Worm (Caenorhabditis elegans): Measurements from ENCODE around the gene mig-2.

mig-2 gene

DNA sequence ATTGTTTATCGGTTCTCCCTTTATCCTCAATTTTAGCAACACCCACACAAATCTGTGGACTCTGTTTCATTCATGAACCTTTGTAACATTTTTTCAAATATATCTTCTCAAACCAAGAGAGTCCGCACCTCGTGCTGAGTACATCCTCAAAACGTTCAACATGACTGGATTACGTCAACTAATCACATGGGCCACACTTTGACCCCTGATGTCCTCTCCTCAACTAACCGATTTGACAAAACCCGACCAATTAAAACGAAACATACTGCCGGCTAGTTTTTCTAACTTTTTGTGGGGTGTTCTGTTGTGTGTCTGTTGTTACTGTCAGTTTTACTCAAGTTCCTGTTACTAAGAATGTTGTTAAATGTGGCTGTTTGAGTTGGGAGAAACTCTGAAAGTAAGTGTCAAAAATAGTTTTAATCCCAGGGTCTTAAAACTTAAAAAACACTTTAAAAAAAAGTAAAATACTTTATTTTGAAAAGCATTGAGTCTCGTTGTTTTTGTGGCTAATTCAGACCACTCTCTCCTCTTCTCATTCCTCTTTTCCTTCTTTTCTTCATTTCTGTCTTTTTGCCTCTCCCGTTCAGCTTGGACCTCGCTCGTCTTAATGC, 7.2 kb downstream of the mig-2 start:
- TF ChIP-seq hlh-30 (tag; optimal IDR thresholded peaks at IDR 0.05; ENCODE audit: insufficient read depth): peak; percentile 61
- TF ChIP-seq mxl-2 (GFP tag; conservative IDR thresholded peaks at IDR 0.05): no peak
- TF ChIP-seq R02D3.7 (tag; optimal IDR thresholded peaks at IDR 0.05): no peak
- TF ChIP-seq ces-1 (GFP tag; optimal IDR thresholded peaks at IDR 0.05): no peak
- TF ChIP-seq jun-1 (tag; optimal IDR thresholded peaks at IDR 0.05): no peak
- TF ChIP-seq unc-130 (GFP tag; optimal IDR thresholded peaks at IDR 0.05): no peak
- TF ChIP-seq zip-2 (tag; optimal IDR thresholded peaks at IDR 0.05): no peak
- TF ChIP-seq fos-1 (tag; optimal IDR thresholded peaks at IDR 0.05): no peak
- TF ChIP-seq Y105C5A.15 (GFP tag; IDR thresholded peaks at IDR 0.05): no peak
- no peak for TF ChIP-seq dpl-1 (GFP tag; optimal IDR thresholded peaks at IDR 0.05)
- TF ChIP-seq ceh-20 (GFP tag; IDR thresholded peaks at IDR 0.05): no peak
- no peak for TF ChIP-seq ceh-44 (GFP tag; IDR thresholded peaks at IDR 0.05)
- no peak for TF ChIP-seq duxl-1 (tag; optimal IDR thresholded peaks at IDR 0.05; ENCODE audit: poor library complexity)
- TF ChIP-seq nhr-237 (tag; optimal IDR thresholded peaks at IDR 0.05): no peak
- no peak for TF ChIP-seq snpc-4 (tag; optimal IDR thresholded peaks at IDR 0.05)
- TF ChIP-seq hif-1 (tag; optimal IDR thresholded peaks at IDR 0.05): no peak
- peak; percentile 31 for TF ChIP-seq nhr-11 (tag; optimal IDR thresholded peaks at IDR 0.05)
- 0 out of 2 replicates have a peak, but pooled peaks have one; percentile 50 for TF ChIP-seq tag-97 (GFP tag; IDR thresholded peaks at IDR 0.05)
- TF ChIP-seq spr-1 (tag; optimal IDR thresholded peaks at IDR 0.05): no peak
- TF ChIP-seq pha-4 (GFP tag; IDR thresholded peaks at IDR 0.05): no peak
- TF ChIP-seq pha-4 (tag; optimal IDR thresholded peaks at IDR 0.05): no peak
- no peak for TF ChIP-seq ceh-28 (tag; optimal IDR thresholded peaks at IDR 0.05)
- TF ChIP-seq ceh-32 (tag; optimal IDR thresholded peaks at IDR 0.05; ENCODE audit: poor library complexity): no peak
- no peak for TF ChIP-seq egl-43 (GFP tag; IDR thresholded peaks at IDR 0.05)
- TF ChIP-seq arid-1 (GFP tag; conservative IDR thresholded peaks at IDR 0.05): no peak
- TF ChIP-seq mdt-29 (GFP tag; IDR thresholded peaks at IDR 0.05): no peak
- no peak for TF ChIP-seq daf-19 (GFP tag; conservative IDR thresholded peaks at IDR 0.05)
- peak in 1 of 2 experiments; percentile 92 for TF ChIP-seq unc-62 (GFP tag; optimal IDR thresholded peaks at IDR 0.05 in 1 of 2)
- TF ChIP-seq unc-62 (tag; optimal IDR thresholded peaks at IDR 0.05): no peak
- TF ChIP-seq gei-8 (GFP tag; optimal IDR thresholded peaks at IDR 0.05): no peak
- TF ChIP-seq nhr-28 (tag; optimal IDR thresholded peaks at IDR 0.05): no peak

- TF ChIP-seq zip-11 (GFP tag; IDR thresholded peaks at IDR 0.05): no peak
- no peak for TF ChIP-seq nhr-102 (tag; optimal IDR thresholded peaks at IDR 0.05)
- no peak for TF ChIP-seq daf-8 (GFP tag; IDR thresholded peaks at IDR 0.05)
- TF ChIP-seq nhr-111 (GFP tag; optimal IDR thresholded peaks at IDR 0.05): no peak
- no peak for TF ChIP-seq ceh-62 (tag; optimal IDR thresholded peaks at IDR 0.05)
- no peak for TF ChIP-seq tra-1 (GFP tag; IDR thresholded peaks at IDR 0.05)
- no peak for TF ChIP-seq ceh-20 (GFP tag; IDR thresholded peaks at IDR 0.05)
- TF ChIP-seq nhr-10 (tag; optimal IDR thresholded peaks at IDR 0.05): no peak
- no peak for TF ChIP-seq lir-3 (tag; optimal IDR thresholded peaks at IDR 0.05)
- TF ChIP-seq tag-97 (GFP tag; IDR thresholded peaks at IDR 0.05): no peak
- TF ChIP-seq cey-2 (tag; optimal IDR thresholded peaks at IDR 0.05; ENCODE audit: borderline replicate concordance, insufficient read depth): no peak
- TF ChIP-seq ceh-82 (tag; optimal IDR thresholded peaks at IDR 0.05): no peak
- no peak for TF ChIP-seq lim-7 (GFP tag; IDR thresholded peaks at IDR 0.05)
- TF ChIP-seq hmg-1.1 (GFP tag; IDR thresholded peaks at IDR 0.05): no peak
- peak; percentile 43 for TF ChIP-seq hlh-11 (tag; optimal IDR thresholded peaks at IDR 0.05)
- TF ChIP-seq aha-1 (tag): peak; percentile 22
- no peak for TF ChIP-seq nhr-48 (tag; optimal IDR thresholded peaks at IDR 0.05)
- no peak for TF ChIP-seq T20F7.1 (GFP tag; optimal IDR thresholded peaks at IDR 0.05)
- TF ChIP-seq R02D3.7 (tag; optimal IDR thresholded peaks at IDR 0.05): no peak
- no peak for TF ChIP-seq egl-43 (GFP tag; IDR thresholded peaks at IDR 0.05)
- no peak for TF ChIP-seq arid-1 (GFP tag; conservative IDR thresholded peaks at IDR 0.05)
- no peak for TF ChIP-seq nhr-41 (GFP tag; IDR thresholded peaks at IDR 0.05)
- TF ChIP-seq rbr-2 (tag; optimal IDR thresholded peaks at IDR 0.05): no peak
- no peak for TF ChIP-seq ZK546.5 (tag; optimal IDR thresholded peaks at IDR 0.05)
- no peak for TF ChIP-seq madf-5 (GFP tag; IDR thresholded peaks at IDR 0.05)
- TF ChIP-seq skn-1 (tag; optimal IDR thresholded peaks at IDR 0.05): no peak
These were observed 7.9 kb downstream of the mig-2 start, which contains the start of gene C35C5.10 for ce11 chrX:11556194-11556739. C35C5.10 (plus strand) TSS chrX:11556244.
